Worm (Caenorhabditis elegans) whole organism, L4 larva: ENCODE results near the gene T06D8.10.

Experiments used
- D1046.2 ChIP-seq: fragments of 200-800 bp; sonication (Bioruptor generic); IDR thresholded peaks from 2 replicates; pipeline ENCODE4 v1.3.6; 2022; ENCODE audit warnings: missing genetic modification characterization, missing compliant biosample characterization
- F49E8.2 ChIP-seq: sonication (generic microtip); optimal IDR thresholded peaks from 2 replicates; lab custom pipeline; 2016; ENCODE audit warnings: missing compliant biosample characterization, mild to moderate bottlenecking, missing genetic modification characterization, borderline replicate concordance
- T26A8.4 ChIP-seq: fragments of 200-800 bp; sonication (Bioruptor generic); IDR thresholded peaks from 2 replicates; pipeline ENCODE4 v1.3.6; 2022; ENCODE audit warnings: missing genetic modification characterization, missing compliant biosample characterization
- Y48G9A.11 ChIP-seq: fragments of 200-800 bp; sonication (Bioruptor generic); IDR thresholded peaks from 2 replicates; pipeline ENCODE4 v1.3.6; 2022; ENCODE audit warnings: missing genetic modification reagents, missing genetic modification characterization, missing compliant biosample characterization
- ZK546.5 ChIP-seq, 2 experiments: sonication (generic microtip); optimal IDR thresholded peaks; 2 replicates each; lab custom pipeline; 2017; ENCODE audit warnings: missing biosample characterization in 2 of 2, missing genetic modification characterization in 2 of 2
- aha-1 ChIP-seq: fragments of 150-350 bp; peaks from one replicate; lab custom pipeline; 2014; ENCODE audit warnings: missing biosample characterization, missing genetic modification characterization
- daf-16 ChIP-seq, 3 experiments: sonication (generic microtip); optimal IDR thresholded peaks; 2 replicates each; lab custom pipeline; 2016 to 2017; ENCODE audit warnings: missing genetic modification characterization in 3 of 3, missing genetic modification reagents in 3 of 3, mild to moderate bottlenecking in 2 of 3, missing compliant biosample characterization in 2 of 3, missing biosample characterization in 1 of 3, moderate library complexity in 1 of 3
- dpl-1 ChIP-seq: fragments of 150-350 bp; optimal IDR thresholded peaks from 2 replicates; lab custom pipeline; 2014; ENCODE audit warnings: missing biosample characterization, missing genetic modification reagents, missing genetic modification characterization
- duxl-1 ChIP-seq: sonication (generic microtip); optimal IDR thresholded peaks from 2 replicates; lab custom pipeline; 2016; ENCODE audit warnings: mild to moderate bottlenecking, missing genetic modification characterization, moderate library complexity, missing compliant biosample characterization; ENCODE audit not compliant: poor library complexity
- dve-1 ChIP-seq: sonication (generic microtip); optimal IDR thresholded peaks from 2 replicates; lab custom pipeline; 2017; ENCODE audit warnings: antibody characterized with exemption, mild to moderate bottlenecking, missing genetic modification characterization, missing compliant biosample characterization; ENCODE audit not compliant: insufficient read depth
- fkh-10 ChIP-seq: fragments of 150-350 bp; optimal IDR thresholded peaks from 2 replicates; lab custom pipeline; 2014; ENCODE audit warnings: missing biosample characterization, missing genetic modification reagents, missing genetic modification characterization
- gei-8 ChIP-seq: fragments of 200-800 bp; sonication (Bioruptor generic); optimal IDR thresholded peaks from 2 replicates; lab custom pipeline; 2018; ENCODE audit warnings: mild to moderate bottlenecking, missing genetic modification characterization, missing compliant biosample characterization
- hif-1 ChIP-seq, 2 experiments: sonication (generic microtip); optimal IDR thresholded peaks; 2 replicates each; lab custom pipeline; 2016 to 2017; ENCODE audit warnings: missing compliant biosample characterization in 2 of 2, missing genetic modification characterization in 2 of 2, missing genetic modification reagents in 2 of 2, missing genotype in 2 of 2, mild to moderate bottlenecking in 1 of 2
- hlh-11 ChIP-seq: fragments of 200-800 bp; sonication (Bioruptor generic); optimal IDR thresholded peaks from 2 replicates; lab custom pipeline; 2018; ENCODE audit warnings: mild to moderate bottlenecking, missing genetic modification characterization, missing compliant biosample characterization
- hlh-30 ChIP-seq: sonication (generic microtip); optimal IDR thresholded peaks from 2 replicates; lab custom pipeline; 2017; ENCODE audit warnings: antibody characterized with exemption, mild to moderate bottlenecking, missing genetic modification characterization, missing compliant biosample characterization; ENCODE audit not compliant: insufficient read depth
- hmg-1.1 ChIP-seq: fragments of 200-800 bp; sonication (Bioruptor generic); IDR thresholded peaks from 2 replicates; pipeline ENCODE4 v1.3.6; 2022; ENCODE audit warnings: missing genetic modification reagents, missing genetic modification characterization, missing compliant biosample characterization
- lin-13 ChIP-seq: fragments of 150-350 bp; optimal IDR thresholded peaks from 2 replicates; lab custom pipeline; 2014; ENCODE audit warnings: missing biosample characterization, missing genetic modification reagents, missing genetic modification characterization
- lin-15B ChIP-seq: fragments of 150-350 bp; sonication (generic microtip); optimal IDR thresholded peaks from 3 replicates; lab custom pipeline; 2014; ENCODE audit warnings: missing biosample characterization, missing genetic modification characterization
- lin-38 ChIP-seq: fragments of 200-800 bp; sonication (Bioruptor generic); IDR thresholded peaks from 2 replicates; pipeline ENCODE4 v1.3.6; 2022; ENCODE audit warnings: missing genetic modification reagents, missing genetic modification characterization, missing compliant biosample characterization
- lsy-2 ChIP-seq, 2 experiments: fragments of 150-350 bp in 1 of 2; sonication (generic microtip) in 1 of 2; optimal IDR thresholded peaks; 2 replicates each; lab custom pipeline; 2014 to 2017; ENCODE audit warnings: missing biosample characterization in 2 of 2, missing genetic modification characterization in 2 of 2
- mdl-1 ChIP-seq, 2 experiments: fragments of 150-350 bp in 1 of 2; sonication (generic microtip) in 1 of 2; optimal IDR thresholded peaks; 2 replicates each; lab custom pipeline; 2014 to 2017; ENCODE audit warnings: missing biosample characterization in 2 of 2, missing genetic modification characterization in 2 of 2
- mep-1 ChIP-seq: fragments of 150-350 bp; sonication (generic microtip); optimal IDR thresholded peaks from 3 replicates; lab custom pipeline; 2014; ENCODE audit warnings: missing biosample characterization, missing genetic modification characterization
- mes-2 ChIP-seq: sonication (generic microtip); optimal IDR thresholded peaks from 2 replicates; lab custom pipeline; 2016; ENCODE audit warnings: missing genotype, mild to moderate bottlenecking, missing genetic modification characterization, missing compliant biosample characterization; ENCODE audit not compliant: poor library complexity, severe bottlenecking
- mxl-3 ChIP-seq: fragments of 200-800 bp; sonication (Bioruptor generic); optimal IDR thresholded peaks from 2 replicates; lab custom pipeline; 2018; ENCODE audit warnings: mild to moderate bottlenecking, missing genetic modification characterization, missing compliant biosample characterization
- nhr-10 ChIP-seq: fragments of 150-350 bp; optimal IDR thresholded peaks from 2 replicates; lab custom pipeline; 2014; ENCODE audit warnings: missing biosample characterization, missing genetic modification characterization
- nhr-102 ChIP-seq: sonication (generic microtip); optimal IDR thresholded peaks from 2 replicates; lab custom pipeline; 2016; ENCODE audit warnings: mild to moderate bottlenecking, missing genetic modification characterization, moderate library complexity, missing compliant biosample characterization
- nhr-111 ChIP-seq: fragments of 200-800 bp; sonication (Bioruptor generic); optimal IDR thresholded peaks from 2 replicates; lab custom pipeline; 2018; ENCODE audit warnings: mild to moderate bottlenecking, missing genetic modification characterization, missing compliant biosample characterization
- nhr-28 ChIP-seq: fragments of 150-350 bp; optimal IDR thresholded peaks from 2 replicates; lab custom pipeline; 2014; ENCODE audit warnings: missing biosample characterization, missing genetic modification characterization
- nhr-41 ChIP-seq: fragments of 200-800 bp; sonication (Bioruptor generic); IDR thresholded peaks from 2 replicates; pipeline ENCODE4 v1.3.6; 2022; ENCODE audit warnings: missing genetic modification reagents, missing genetic modification characterization, missing compliant biosample characterization
- nhr-42 ChIP-seq: fragments of 200-800 bp; sonication (Bioruptor generic); IDR thresholded peaks from 2 replicates; pipeline ENCODE4 v1.3.6; 2022; ENCODE audit warnings: missing genetic modification characterization, missing compliant biosample characterization
- nhr-6 ChIP-seq: fragments of 150-350 bp; optimal IDR thresholded peaks from 2 replicates; lab custom pipeline; 2014; ENCODE audit warnings: missing biosample characterization, missing genetic modification characterization
- pqm-1 ChIP-seq: sonication (generic microtip); optimal IDR thresholded peaks from 2 replicates; lab custom pipeline; 2017; ENCODE audit warnings: missing biosample characterization, missing genetic modification characterization
- rbr-2 ChIP-seq: sonication (generic microtip); optimal IDR thresholded peaks from 2 replicates; lab custom pipeline; 2016; ENCODE audit warnings: missing genotype, missing genetic modification characterization, missing compliant biosample characterization
- set-16 ChIP-seq: fragments of 200-800 bp; sonication (Bioruptor generic); IDR thresholded peaks from 2 replicates; pipeline ENCODE4 v1.3.6; 2022; ENCODE audit warnings: missing genetic modification reagents, missing genetic modification characterization, missing compliant biosample characterization
- spr-1 ChIP-seq: sonication (generic microtip); optimal IDR thresholded peaks from 2 replicates; lab custom pipeline; 2016; ENCODE audit warnings: mild to moderate bottlenecking, missing genetic modification characterization, missing compliant biosample characterization
- spr-3 ChIP-seq: fragments of 200-800 bp; sonication (Bioruptor generic); optimal IDR thresholded peaks from 2 replicates; lab custom pipeline; 2018; ENCODE audit warnings: mild to moderate bottlenecking, missing genetic modification characterization, missing compliant biosample characterization
- tag-97 ChIP-seq: fragments of 200-800 bp; sonication (Bioruptor generic); IDR thresholded peaks from 2 replicates; pipeline ENCODE4 v1.3.6; 2022; ENCODE audit warnings: missing genetic modification characterization, missing compliant biosample characterization
- unc-130 ChIP-seq: sonication (generic microtip); optimal IDR thresholded peaks from 2 replicates; lab custom pipeline; 2016; ENCODE audit warnings: missing genetic modification reagents, missing genetic modification characterization, missing compliant biosample characterization

The T06D8.10 gene

ce11 chrII:11247414-11247813 is at the start of gene T06D8.10:
TSS of gene T06D8.10 (minus strand) at chrII:11247514.
- TF ChIP-seq F49E8.2 (tag; lab: Kevin White, UChicago): no peak
- no peak for TF ChIP-seq nhr-41 (GFP tag; lab: Robert Waterston, UW)
- TF ChIP-seq mdl-1 (tag; optimal IDR thresholded peaks at IDR 0.05; lab: Kevin White, UChicago): peak in 1 of 2 experiments; percentile 5
- TF ChIP-seq pqm-1: no peak
- no peak for TF ChIP-seq Y48G9A.11 (GFP tag; lab: Robert Waterston, UW)
- peak; percentile 49 for TF ChIP-seq mxl-3 (GFP tag; lab: Kevin White, UChicago)
- TF ChIP-seq lin-15B (tag; lab: Kevin White, UChicago): no peak
- no peak for TF ChIP-seq nhr-102 (tag; lab: Kevin White, UChicago)
- TF ChIP-seq hmg-1.1 (GFP tag; lab: Robert Waterston, UW): no peak
- peak; percentile 13 for TF ChIP-seq spr-1 (tag; lab: Kevin White, UChicago)
- no peak for TF ChIP-seq ZK546.5 (tag; optimal IDR thresholded peaks at IDR 0.05; lab: Kevin White, UChicago)
- no peak for TF ChIP-seq unc-130
- TF ChIP-seq set-16 (GFP tag; lab: Robert Waterston, UW): no peak

ce11 chrII:11293433-11293832 is 46.1 kb upstream of the T06D8.10 start, which contains the start of gene C47G2.4:
TSS of gene C47G2.4 (minus strand) at chrII:11293606.
- TF ChIP-seq dpl-1 (GFP tag; lab: Kevin White, UChicago) (peak; percentile 66), nhr-28 (tag; lab: Kevin White, UChicago) (peak; percentile 42), tag-97 (no peak), hlh-11 (tag; lab: Kevin White, UChicago) (peak; percentile 33), mxl-3 (GFP tag; lab: Kevin White, UChicago) (peak; percentile 19), nhr-10 (tag; lab: Kevin White, UChicago) (no peak), daf-16 (GFP tag; optimal IDR thresholded peaks at IDR 0.05; lab: Kevin White, UChicago) (no peak), daf-16 (tag; optimal IDR thresholded peaks at IDR 0.05; lab: Kevin White, UChicago) (peak; percentile 46), T26A8.4 (GFP tag; lab: Robert Waterston, UW) (peak; percentile 51; the same call in 1 of the 2 replicates), mes-2 (tag; lab: Kevin White, UChicago) (peak; percentile 94), hlh-30 (tag; lab: Kevin White, UChicago) (peak; percentile 38), rbr-2 (peak; percentile 57), nhr-111 (GFP tag; lab: Kevin White, UChicago) (no peak), lsy-2 (tag; optimal IDR thresholded peaks at IDR 0.05; lab: Kevin White, UChicago) (peak in 1 of 2 experiments; percentile 76), D1046.2 (no peak), duxl-1 (peak; percentile 45), gei-8 (no peak), nhr-6 (tag; lab: Kevin White, UChicago) (no peak), aha-1 (tag; lab: Kevin White, UChicago) (peak; percentile 57), dve-1 (peak; percentile 64), lin-38 (peak; percentile 96), mep-1 (peak; percentile 54), nhr-42 (GFP tag; lab: Robert Waterston, UW) (0 out of 2 replicates have a peak, but pooled peaks have one; percentile 11), unc-130 (peak; percentile 39), hif-1 (tag; optimal IDR thresholded peaks at IDR 0.05; lab: Kevin White, UChicago) (peak in 1 of 2 experiments; percentile 56), spr-3 (no peak), lin-13 (GFP tag; lab: Kevin White, UChicago) (peak; percentile 41), fkh-10 (GFP tag; lab: Kevin White, UChicago) (peak; percentile 40)
